Worm (Caenorhabditis elegans) whole organism, midembryonic: Measurements from ENCODE around the gene sru-12.

Source experiments
- tab-1 ChIP-seq: fragments of 200-800 bp; sonication (Bioruptor generic); IDR thresholded peaks from 2 replicates; pipeline ENCODE4 v1.3.6; 2022; ENCODE audit warnings: missing genetic modification characterization, missing compliant biosample characterization
- ztf-23 ChIP-seq: fragments of 200-800 bp; sonication (Bioruptor generic); IDR thresholded peaks from 2 replicates; pipeline ENCODE4 v1.3.6; 2022; ENCODE audit warnings: missing genetic modification reagents, missing genetic modification characterization, missing compliant biosample characterization

- TF ChIP-seq tab-1 (GFP tag; lab: Robert Waterston, UW) (no peak), ztf-23 (GFP tag; lab: Robert Waterston, UW) (no peak)
These were observed 44.1 kb upstream of the sru-12 start for ce11 chrIV:13538901-13539300.
